Worm (Caenorhabditis elegans) whole organism, young adult: ENCODE measurements around the gene gcn-1.

ENCODE experiments used
- D2030.7 ChIP-seq: fragments of 200-800 bp; sonication (Bioruptor generic); IDR thresholded peaks from 2 replicates; pipeline ENCODE4 v1.3.6; 2022; ENCODE audit warnings: missing genetic modification reagents, missing genetic modification characterization, missing compliant biosample characterization
- F10E7.11 ChIP-seq: sonication (generic microtip); optimal IDR thresholded peaks from 2 replicates; lab custom pipeline; 2017; ENCODE audit warnings: mild to moderate bottlenecking, missing genetic modification characterization, moderate library complexity, missing compliant biosample characterization
- F23B12.7 ChIP-seq: sonication (generic microtip); optimal IDR thresholded peaks from 2 replicates; lab custom pipeline; 2017; ENCODE audit warnings: missing genetic modification characterization, mild to moderate bottlenecking, missing compliant biosample characterization, antibody characterized with exemption, moderate library complexity; ENCODE audit not compliant: insufficient read depth
- F33H1.4 ChIP-seq: fragments of 200-800 bp; sonication (Bioruptor generic); IDR thresholded peaks from 2 replicates; pipeline ENCODE4 v1.3.6; 2022; ENCODE audit warnings: missing genetic modification reagents, missing genetic modification characterization, missing compliant biosample characterization
- T07F8.4 ChIP-seq: sonication (generic microtip); optimal IDR thresholded peaks from 2 replicates; lab custom pipeline; 2016; ENCODE audit warnings: mild to moderate bottlenecking, missing genetic modification characterization, moderate library complexity, missing compliant biosample characterization
- ama-1 ChIP-seq, 3 experiments: fragments of 150-350 bp in 1 of 3; sonication (generic microtip) in 2 of 3; optimal IDR thresholded peaks; 2 replicates each; lab custom pipeline; 2014 to 2018; ENCODE audit warnings: missing biosample characterization in 2 of 3, missing genetic modification characterization in 2 of 3, missing genetic modification reagents in 2 of 3
- attf-5 ChIP-seq: fragments of 200-800 bp; sonication (Bioruptor generic); optimal IDR thresholded peaks from 2 replicates; lab custom pipeline; 2018; ENCODE audit warnings: mild to moderate bottlenecking, missing genetic modification characterization, missing compliant biosample characterization
- cebp-1 ChIP-seq, 2 experiments: fragments of 200-800 bp in 1 of 2; sonication (Bioruptor generic) in 1 of 2; sonication (generic microtip) in 1 of 2; IDR thresholded peaks in 1 of 2; optimal IDR thresholded peaks in 1 of 2; 2 replicates each; pipeline versions ENCODE4 v1.3.6 to Lab custom; 2017 to 2022; ENCODE audit warnings: missing compliant biosample characterization in 2 of 2, missing genetic modification characterization in 2 of 2, mild to moderate bottlenecking in 1 of 2, missing genetic modification reagents in 1 of 2, moderate library complexity in 1 of 2
- ceh-100 ChIP-seq: fragments of 200-800 bp; sonication (Bioruptor generic); IDR thresholded peaks from 2 replicates; pipeline ENCODE4 v1.3.6; 2022; ENCODE audit warnings: missing genetic modification reagents, missing genetic modification characterization, missing compliant biosample characterization
- ceh-40 ChIP-seq: fragments of 200-800 bp; sonication (Bioruptor generic); IDR thresholded peaks from 2 replicates; pipeline ENCODE4 v1.3.6; 2022; ENCODE audit warnings: missing genetic modification characterization, missing compliant biosample characterization
- ceh-58 ChIP-seq: fragments of 200-800 bp; sonication (Bioruptor generic); IDR thresholded peaks from 2 replicates; pipeline ENCODE4 v1.3.6; 2022; ENCODE audit warnings: missing genetic modification characterization, missing compliant biosample characterization
- chd-7 ChIP-seq: sonication (generic microtip); optimal IDR thresholded peaks from 2 replicates; lab custom pipeline; 2016; ENCODE audit warnings: mild to moderate bottlenecking, missing genetic modification characterization, moderate library complexity, missing compliant biosample characterization
- dox-1 ChIP-seq: fragments of 200-800 bp; sonication (Bioruptor generic); IDR thresholded peaks from 2 replicates; pipeline ENCODE4 v1.3.6; 2022; ENCODE audit warnings: missing genetic modification reagents, missing genetic modification characterization, missing compliant biosample characterization
- efl-1 ChIP-seq: fragments of 150-350 bp; optimal IDR thresholded peaks from 2 replicates; lab custom pipeline; 2014; ENCODE audit warnings: missing biosample characterization, missing genetic modification reagents, missing genetic modification characterization
- egl-44 ChIP-seq: fragments of 200-800 bp; sonication (Bioruptor generic); IDR thresholded peaks from 2 replicates; pipeline ENCODE4 v1.3.6; 2022; ENCODE audit warnings: missing genetic modification reagents, missing genetic modification characterization, missing compliant biosample characterization
- egrh-3 ChIP-seq: fragments of 200-800 bp; sonication (Bioruptor generic); IDR thresholded peaks from 2 replicates; pipeline ENCODE4 v1.3.6; 2022; ENCODE audit warnings: missing genetic modification reagents, missing genetic modification characterization, missing compliant biosample characterization
- gei-17 ChIP-seq: fragments of 200-800 bp; sonication (Bioruptor generic); optimal IDR thresholded peaks from 2 replicates; lab custom pipeline; 2018; ENCODE audit warnings: mild to moderate bottlenecking, missing genetic modification characterization, missing compliant biosample characterization
- hlh-12 ChIP-seq: sonication (generic microtip); optimal IDR thresholded peaks from 2 replicates; lab custom pipeline; 2016; ENCODE audit warnings: missing genetic modification characterization, missing compliant biosample characterization
- hsf-1 ChIP-seq: fragments of 200-800 bp; sonication (Bioruptor generic); IDR thresholded peaks from 2 replicates; pipeline ENCODE4 v1.3.6; 2022; ENCODE audit warnings: missing genetic modification reagents, missing genetic modification characterization, missing compliant biosample characterization
- lag-1 ChIP-seq: fragments of 200-800 bp; sonication (Bioruptor generic); IDR thresholded peaks from 2 replicates; pipeline ENCODE4 v1.3.6; 2022; ENCODE audit warnings: missing genetic modification reagents, missing genetic modification characterization, missing compliant biosample characterization
- let-607 ChIP-seq, 2 experiments: fragments of 200-800 bp in 1 of 2; sonication (Bioruptor generic) in 1 of 2; sonication (generic microtip) in 1 of 2; optimal IDR thresholded peaks; 2 replicates each; lab custom pipeline; 2016 to 2018; ENCODE audit warnings: mild to moderate bottlenecking in 2 of 2, missing compliant biosample characterization in 2 of 2, missing genetic modification characterization in 2 of 2, moderate library complexity in 2 of 2, missing genotype in 1 of 2
- lin-54 ChIP-seq: fragments of 200-800 bp; sonication (Bioruptor generic); optimal IDR thresholded peaks from 2 replicates; lab custom pipeline; 2018; ENCODE audit warnings: mild to moderate bottlenecking, missing genetic modification characterization, missing compliant biosample characterization
- lsl-1 ChIP-seq: fragments of 200-800 bp; sonication (Bioruptor generic); optimal IDR thresholded peaks from 2 replicates; lab custom pipeline; 2018; ENCODE audit warnings: mild to moderate bottlenecking, missing genetic modification characterization, moderate library complexity, missing compliant biosample characterization
- lsy-27 ChIP-seq: sonication (generic microtip); optimal IDR thresholded peaks from 2 replicates; lab custom pipeline; 2017; ENCODE audit warnings: missing genetic modification characterization, mild to moderate bottlenecking, missing compliant biosample characterization, antibody characterized with exemption, missing genotype, borderline replicate concordance; ENCODE audit not compliant: insufficient read depth
- madf-6 ChIP-seq: fragments of 200-800 bp; sonication (Bioruptor generic); IDR thresholded peaks from 2 replicates; pipeline ENCODE4 v1.3.6; 2022; ENCODE audit warnings: missing genetic modification reagents, missing genetic modification characterization, missing compliant biosample characterization
- mcd-1 ChIP-seq: fragments of 200-800 bp; sonication (Bioruptor generic); IDR thresholded peaks from 2 replicates; pipeline ENCODE4 v1.3.6; 2022; ENCODE audit warnings: missing genetic modification reagents, missing genetic modification characterization, missing compliant biosample characterization
- nfyb-1 ChIP-seq: fragments of 200-800 bp; sonication (Bioruptor generic); IDR thresholded peaks from 2 replicates; pipeline ENCODE4 v1.3.6; 2022; ENCODE audit warnings: missing genetic modification reagents, missing genetic modification characterization, missing compliant biosample characterization
- nhr-120 ChIP-seq: fragments of 200-800 bp; sonication (Bioruptor generic); IDR thresholded peaks from 2 replicates; pipeline ENCODE4 v1.3.6; 2022; ENCODE audit warnings: missing genetic modification characterization, missing compliant biosample characterization
- nhr-27 ChIP-seq: fragments of 200-800 bp; sonication (Bioruptor generic); optimal IDR thresholded peaks from 2 replicates; lab custom pipeline; 2018; ENCODE audit warnings: mild to moderate bottlenecking, missing genetic modification characterization, moderate library complexity, missing compliant biosample characterization
- snpc-1.3 ChIP-seq: sonication (generic microtip); optimal IDR thresholded peaks from 2 replicates; lab custom pipeline; 2017; ENCODE audit warnings: missing genetic modification characterization, mild to moderate bottlenecking, missing compliant biosample characterization, antibody characterized with exemption, moderate library complexity, missing genotype, missing genetic modification reagents; ENCODE audit not compliant: insufficient read depth
- snpc-3.4 ChIP-seq: sonication (generic microtip); optimal IDR thresholded peaks from 2 replicates; lab custom pipeline; 2017; ENCODE audit warnings: missing genetic modification characterization, mild to moderate bottlenecking, missing compliant biosample characterization, antibody characterized with exemption, moderate library complexity, missing genotype, missing genetic modification reagents
- snpc-4 ChIP-seq, 5 experiments: fragments of 150-350 bp in 1 of 5; sonication (generic microtip) in 4 of 5; optimal IDR thresholded peaks; 2 replicates each; lab custom pipeline; 2014 to 2018; ENCODE audit warnings: missing genetic modification characterization in 5 of 5, missing biosample characterization in 3 of 5, antibody characterized with exemption in 2 of 5, mild to moderate bottlenecking in 2 of 5, missing compliant biosample characterization in 2 of 5, missing genotype in 2 of 5, moderate library complexity in 2 of 5, missing genetic modification reagents in 1 of 5
- tbx-9 ChIP-seq: sonication (generic microtip); optimal IDR thresholded peaks from 2 replicates; lab custom pipeline; 2016; ENCODE audit warnings: borderline replicate concordance, missing genetic modification characterization, inconsistent platforms, missing compliant biosample characterization
- xnd-1 ChIP-seq: sonication (generic microtip); optimal IDR thresholded peaks from 2 replicates; lab custom pipeline; 2016; ENCODE audit warnings: missing genotype, missing genetic modification reagents, missing genetic modification characterization, missing compliant biosample characterization
- zfh-2 ChIP-seq: fragments of 200-800 bp; sonication (Bioruptor generic); conservative IDR thresholded peaks from 2 replicates; pipeline ENCODE4 v1.3.6; 2022; ENCODE audit warnings: missing genetic modification reagents, missing genetic modification characterization, missing compliant biosample characterization
- ztf-22 ChIP-seq: fragments of 200-800 bp; sonication (Bioruptor generic); optimal IDR thresholded peaks from 2 replicates; lab custom pipeline; 2018; ENCODE audit warnings: mild to moderate bottlenecking, missing genetic modification characterization, moderate library complexity, missing compliant biosample characterization

The gcn-1 gene

DNA sequence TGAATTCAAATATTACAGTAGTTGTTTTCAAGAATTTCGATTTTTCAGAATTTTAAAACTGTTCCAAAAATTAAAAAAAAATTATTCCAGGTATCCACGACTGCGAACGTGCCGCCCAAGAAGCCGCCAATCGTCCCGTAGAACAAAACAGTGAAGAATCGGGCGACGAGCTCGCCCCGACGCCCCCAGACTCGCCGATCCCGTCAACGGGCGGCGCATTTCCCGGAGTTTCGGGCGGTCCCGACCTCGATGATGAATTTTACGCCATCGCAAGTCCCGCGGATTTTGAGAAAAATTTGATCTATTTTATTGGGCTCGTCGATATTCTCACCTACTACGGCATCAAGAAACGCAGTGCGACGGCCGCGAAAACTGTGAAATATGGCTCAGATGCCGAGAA lies 45.8 kb upstream of the gcn-1 start:
- peak; percentile 15; the same call in 1 of the 2 replicates for TF ChIP-seq egrh-3 (GFP tag; lab: Robert Waterston, UW)
- TF ChIP-seq zfh-2, result peak; percentile 80
- no peak for TF ChIP-seq ceh-40 (GFP tag; lab: Robert Waterston, UW)
- TF ChIP-seq chd-7, result no peak
- TF ChIP-seq F10E7.11 (tag; lab: Kevin White, UChicago), result no peak
- TF ChIP-seq lsy-27 (tag; lab: Kevin White, UChicago), result no peak

DNA sequence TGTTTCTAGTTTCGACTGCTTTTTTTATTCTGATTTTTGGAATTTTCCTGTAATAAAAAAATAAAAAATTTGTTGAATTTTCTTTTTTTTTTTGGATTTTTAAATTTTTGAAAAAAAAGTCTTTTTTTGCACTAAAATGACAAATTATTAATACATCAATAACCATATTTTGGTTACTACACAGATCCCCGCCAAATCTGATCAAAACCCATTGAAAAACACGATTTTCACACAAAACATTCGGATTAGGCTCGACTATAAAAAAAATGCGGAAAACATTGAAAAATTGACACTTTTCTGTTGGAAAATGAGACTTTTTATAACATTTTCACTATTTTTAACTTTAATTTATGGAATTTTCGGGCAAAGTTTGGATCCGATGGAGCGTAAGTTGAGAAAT lies 41.5 kb upstream of the gcn-1 start, which contains the start of gene Y48G9A.7:
Gene Y48G9A.7 (plus strand): TSS at position 301 of the 400 bp plus-strand sequence.
- TF ChIP-seq lag-1 (no peak), gei-17 (GFP tag; lab: Kevin White, UChicago) (no peak), hsf-1 (GFP tag; lab: Robert Waterston, UW) (no peak), snpc-3.4 (tag; lab: Kevin White, UChicago) (no peak), tbx-9 (no peak)

DNA sequence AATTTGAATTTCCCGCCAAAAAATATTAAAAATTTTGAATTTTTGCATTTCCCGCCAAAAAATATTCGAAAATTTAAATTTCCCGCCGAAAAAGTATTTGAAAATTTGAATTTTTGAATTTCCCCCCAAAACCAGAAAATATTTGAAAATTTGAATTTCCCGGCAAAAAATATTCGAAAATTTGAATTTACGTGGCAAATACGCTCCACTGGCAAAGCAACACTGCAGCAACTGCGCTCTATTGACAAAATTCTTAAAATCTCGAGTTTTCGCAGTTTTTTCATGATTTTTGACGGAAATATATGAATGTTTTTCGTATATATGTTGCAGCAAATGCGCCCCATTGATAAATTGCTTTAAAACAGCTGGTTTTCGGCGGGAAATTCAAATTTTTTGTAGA lies 40.4 kb upstream of the gcn-1 start:
- no peak for TF ChIP-seq let-607 (tag; optimal IDR thresholded peaks at IDR 0.05; lab: Kevin White, UChicago)
- no peak for TF ChIP-seq ztf-22
- no peak for TF ChIP-seq nhr-27 (tag; lab: Kevin White, UChicago)
- TF ChIP-seq nhr-120 (GFP tag; lab: Robert Waterston, UW), result no peak
- TF ChIP-seq lin-54 (GFP tag; lab: Kevin White, UChicago), result peak; percentile 79
- peak; percentile 61 for TF ChIP-seq efl-1 (GFP tag; lab: Kevin White, UChicago)
- TF ChIP-seq T07F8.4 (tag; lab: Kevin White, UChicago), result no peak
- TF ChIP-seq dox-1, result no peak
- peak; percentile 41; the same call in 1 of the 2 replicates for TF ChIP-seq F33H1.4 (GFP tag; lab: Robert Waterston, UW)
- no peak for TF ChIP-seq nfyb-1 (GFP tag; lab: Robert Waterston, UW)
- TF ChIP-seq mcd-1 (GFP tag; lab: Robert Waterston, UW), result peak; percentile 84
- TF ChIP-seq F23B12.7 (tag; lab: Kevin White, UChicago), result no peak
- no peak for TF ChIP-seq attf-5 (GFP tag; lab: Kevin White, UChicago)
- TF ChIP-seq ama-1 (optimal IDR thresholded peaks at IDR 0.05; lab: Kevin White, UChicago), result no peak
- no peak for TF ChIP-seq ama-1 (GFP tag; optimal IDR thresholded peaks at IDR 0.05; lab: Kevin White, UChicago)
- TF ChIP-seq xnd-1 (tag; lab: Kevin White, UChicago), result peak; percentile 15
- TF ChIP-seq hlh-12 (tag; lab: Kevin White, UChicago), result no peak
- no peak for TF ChIP-seq madf-6 (GFP tag; lab: Robert Waterston, UW)
- no peak for TF ChIP-seq ceh-100 (GFP tag; lab: Robert Waterston, UW)
- TF ChIP-seq snpc-4 (GFP tag; optimal IDR thresholded peaks at IDR 0.05; lab: Kevin White, UChicago), result no peak
- TF ChIP-seq snpc-4 (tag; optimal IDR thresholded peaks at IDR 0.05; lab: Kevin White, UChicago), result no peak
- no peak for TF ChIP-seq egl-44 (GFP tag; lab: Robert Waterston, UW)
- TF ChIP-seq cebp-1 (GFP tag; IDR thresholded peaks at IDR 0.05; lab: Robert Waterston, UW), result no peak
- no peak for TF ChIP-seq cebp-1 (tag; optimal IDR thresholded peaks at IDR 0.05; lab: Kevin White, UChicago)
- peak; percentile 13; the same call in 1 of the 2 replicates for TF ChIP-seq D2030.7 (GFP tag; lab: Robert Waterston, UW)
- TF ChIP-seq lsl-1 (GFP tag; lab: Kevin White, UChicago), result peak; percentile 36
- TF ChIP-seq snpc-1.3 (tag; lab: Kevin White, UChicago), result no peak
- TF ChIP-seq ceh-58 (GFP tag; lab: Robert Waterston, UW), result no peak
- TF ChIP-seq, all 124 proteins: peak for 7
